Worm (Caenorhabditis elegans) whole organism, L4 larva: ENCODE data around the gene fipr-2.

ENCODE experiments used
- T20F7.1 ChIP-seq: fragments of 200-800 bp; sonication (Bioruptor generic); optimal IDR thresholded peaks from 2 replicates; lab custom pipeline; 2018; ENCODE audit warnings: mild to moderate bottlenecking, missing genetic modification characterization, missing compliant biosample characterization
- ceh-28 ChIP-seq: fragments of 150-350 bp; optimal IDR thresholded peaks from 2 replicates; lab custom pipeline; 2014; ENCODE audit warnings: missing biosample characterization, missing genetic modification reagents, missing genetic modification characterization
- daf-16 ChIP-seq, 3 experiments: sonication (generic microtip); optimal IDR thresholded peaks; 2 replicates each; lab custom pipeline; 2016 to 2017; ENCODE audit warnings: missing genetic modification characterization in 3 of 3, missing genetic modification reagents in 3 of 3, mild to moderate bottlenecking in 2 of 3, missing compliant biosample characterization in 2 of 3, missing biosample characterization in 1 of 3, moderate library complexity in 1 of 3
- dmd-6 ChIP-seq: fragments of 200-800 bp; sonication (Bioruptor generic); IDR thresholded peaks from 2 replicates; pipeline ENCODE4 v1.3.6; 2022; ENCODE audit warnings: missing genetic modification reagents, missing genetic modification characterization, missing compliant biosample characterization
- dve-1 ChIP-seq: sonication (generic microtip); optimal IDR thresholded peaks from 2 replicates; lab custom pipeline; 2017; ENCODE audit warnings: antibody characterized with exemption, mild to moderate bottlenecking, missing genetic modification characterization, missing compliant biosample characterization; ENCODE audit not compliant: insufficient read depth
- egl-43 ChIP-seq: fragments of 200-800 bp; sonication (Bioruptor generic); IDR thresholded peaks from 2 replicates; pipeline ENCODE4 v1.3.6; 2022; ENCODE audit warnings: missing genetic modification reagents, missing genetic modification characterization, missing compliant biosample characterization
- gei-8 ChIP-seq: fragments of 200-800 bp; sonication (Bioruptor generic); optimal IDR thresholded peaks from 2 replicates; lab custom pipeline; 2018; ENCODE audit warnings: mild to moderate bottlenecking, missing genetic modification characterization, missing compliant biosample characterization
- lin-13 ChIP-seq: fragments of 150-350 bp; optimal IDR thresholded peaks from 2 replicates; lab custom pipeline; 2014; ENCODE audit warnings: missing biosample characterization, missing genetic modification reagents, missing genetic modification characterization
- nhr-111 ChIP-seq: fragments of 200-800 bp; sonication (Bioruptor generic); optimal IDR thresholded peaks from 2 replicates; lab custom pipeline; 2018; ENCODE audit warnings: mild to moderate bottlenecking, missing genetic modification characterization, missing compliant biosample characterization
- nhr-28 ChIP-seq: fragments of 150-350 bp; optimal IDR thresholded peaks from 2 replicates; lab custom pipeline; 2014; ENCODE audit warnings: missing biosample characterization, missing genetic modification characterization
- nhr-6 ChIP-seq: fragments of 150-350 bp; optimal IDR thresholded peaks from 2 replicates; lab custom pipeline; 2014; ENCODE audit warnings: missing biosample characterization, missing genetic modification characterization
- nhr-76 ChIP-seq: fragments of 150-350 bp; optimal IDR thresholded peaks from 2 replicates; lab custom pipeline; 2014; ENCODE audit warnings: missing biosample characterization, missing genetic modification characterization
- pqm-1 ChIP-seq: sonication (generic microtip); optimal IDR thresholded peaks from 2 replicates; lab custom pipeline; 2017; ENCODE audit warnings: missing biosample characterization, missing genetic modification characterization
- rbr-2 ChIP-seq: sonication (generic microtip); optimal IDR thresholded peaks from 2 replicates; lab custom pipeline; 2016; ENCODE audit warnings: missing genotype, missing genetic modification characterization, missing compliant biosample characterization
- skn-1 ChIP-seq: fragments of 150-350 bp; optimal IDR thresholded peaks from 2 replicates; lab custom pipeline; 2014; ENCODE audit warnings: missing biosample characterization, missing genetic modification characterization
- spr-3 ChIP-seq: fragments of 200-800 bp; sonication (Bioruptor generic); optimal IDR thresholded peaks from 2 replicates; lab custom pipeline; 2018; ENCODE audit warnings: mild to moderate bottlenecking, missing genetic modification characterization, missing compliant biosample characterization

The fipr-2 gene

ce11 chrV:12413651-12414114 is 48.5 kb downstream of the fipr-2 start, which contains the start of gene cdr-6 (continued):
- no peak for TF ChIP-seq skn-1 (tag; lab: Kevin White, UChicago)
- TF ChIP-seq nhr-28: peak; percentile 77

- no peak for TF ChIP-seq ceh-28 (tag; lab: Kevin White, UChicago)
- no peak for TF ChIP-seq daf-16 (GFP tag; optimal IDR thresholded peaks at IDR 0.05; lab: Kevin White, UChicago)
- peak; percentile 65 for TF ChIP-seq daf-16 (tag; optimal IDR thresholded peaks at IDR 0.05; lab: Kevin White, UChicago)
- TF ChIP-seq dve-1: peak; percentile 26
- TF ChIP-seq pqm-1 (tag; lab: Kevin White, UChicago): peak; percentile 55
- peak; percentile 16 for TF ChIP-seq nhr-28
- no peak for TF ChIP-seq spr-3 (GFP tag; lab: Kevin White, UChicago)
- no peak for TF ChIP-seq dmd-6 (GFP tag; lab: Robert Waterston, UW)
- no peak for TF ChIP-seq rbr-2 (tag; lab: Kevin White, UChicago)
- TF ChIP-seq nhr-6 (tag; lab: Kevin White, UChicago): no peak
- TF ChIP-seq gei-8 (GFP tag; lab: Kevin White, UChicago): no peak
- no peak for TF ChIP-seq egl-43 (GFP tag; lab: Robert Waterston, UW)
- TF ChIP-seq T20F7.1 (GFP tag; lab: Kevin White, UChicago): no peak
- no peak for TF ChIP-seq nhr-111 (GFP tag; lab: Kevin White, UChicago)
- TF ChIP-seq nhr-76 (tag; lab: Kevin White, UChicago): no peak
- TF ChIP-seq lin-13 (GFP tag; lab: Kevin White, UChicago): no peak
These were observed 49.2 kb downstream of the fipr-2 start for ce11 chrV:12414362-12414761.
